Fruit fly (Drosophila melanogaster) whole organism, embryonic: ENCODE data around the gene ida.

Experiments
- Atf-2 ChIP-seq: fragments of 200-800 bp; sonication (Bioruptor generic); optimal IDR thresholded peaks from 2 replicates; lab custom pipeline; 2016; ENCODE audit warnings: missing biosample characterization, missing genetic modification characterization
- CG11247 ChIP-seq: fragments of 200-800 bp; sonication (Bioruptor generic); IDR thresholded peaks from 2 replicates; pipeline ENCODE4 v1.3.6; 2022; ENCODE audit warnings: missing biosample characterization, missing genetic modification characterization
- CG9797 ChIP-seq: fragments of 200-800 bp; sonication (Bioruptor generic); optimal IDR thresholded peaks from 3 replicates; lab custom pipeline; 2018; ENCODE audit warnings: missing biosample characterization, mild to moderate bottlenecking, missing genetic modification characterization
- kni ChIP-seq: fragments of 200-800 bp; sonication (Bioruptor generic); optimal IDR thresholded peaks from 3 replicates; lab custom pipeline; 2017; ENCODE audit warnings: mild to moderate bottlenecking, missing biosample characterization, missing genetic modification reagents, missing genetic modification characterization
- pb ChIP-seq: fragments of 200-800 bp; sonication (Bioruptor generic); optimal IDR thresholded peaks from 3 replicates; lab custom pipeline; 2016; ENCODE audit warnings: missing biosample characterization, missing genetic modification characterization

DNA sequence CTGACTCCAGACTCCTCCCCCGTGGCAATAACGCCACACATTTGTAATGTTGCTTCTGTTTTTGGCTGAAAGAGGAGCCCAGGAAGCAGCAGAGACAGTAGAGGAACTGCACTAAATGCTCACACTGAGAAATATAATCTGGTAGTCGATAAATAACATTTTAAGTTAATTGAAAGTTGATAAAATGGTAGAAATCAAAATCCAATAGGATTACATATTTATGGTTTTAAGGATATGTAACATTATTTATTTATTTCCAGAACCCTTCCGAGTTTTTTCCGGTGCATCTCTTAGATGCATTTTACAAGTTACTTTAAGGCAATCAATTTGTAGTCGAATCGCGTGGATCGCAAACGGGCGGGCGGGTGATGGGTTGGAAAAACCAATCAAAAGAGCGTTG, 14.3 kb upstream of the ida start:
- no peak for TF ChIP-seq Atf-2
- no peak for TF ChIP-seq CG11247
- no peak for TF ChIP-seq kni
- no peak for TF ChIP-seq CG9797
- TF ChIP-seq pb (GFP tag; lab: Kevin White, UChicago) = no peak
